Worm (Caenorhabditis elegans) whole organism, midembryonic: ENCODE results near the gene znf-706.

Experiments used
- T22C8.4 ChIP-seq: fragments of 200-800 bp; sonication (Bioruptor generic); IDR thresholded peaks from 2 replicates; pipeline ENCODE4 v1.3.6; 2022; ENCODE audit warnings: missing genetic modification characterization, missing compliant biosample characterization
- cog-1 ChIP-seq: sonication (generic microtip); optimal IDR thresholded peaks from 2 replicates; lab custom pipeline; 2016; ENCODE audit warnings: missing genetic modification characterization, missing compliant biosample characterization
- flt-1 ChIP-seq: fragments of 200-800 bp; sonication (Bioruptor generic); IDR thresholded peaks from 2 replicates; pipeline ENCODE4 v1.3.6; 2022; ENCODE audit warnings: missing genetic modification characterization, missing compliant biosample characterization
- klf-2 ChIP-seq: fragments of 200-800 bp; sonication (Bioruptor generic); conservative IDR thresholded peaks from 2 replicates; pipeline ENCODE4 v1.3.6; 2022; ENCODE audit warnings: missing genetic modification reagents, missing genetic modification characterization, missing compliant biosample characterization
- med-1 ChIP-seq: sonication (generic microtip); optimal IDR thresholded peaks from 2 replicates; lab custom pipeline; 2017; ENCODE audit warnings: missing genetic modification characterization, mild to moderate bottlenecking, missing compliant biosample characterization, antibody characterized with exemption, missing genetic modification reagents; ENCODE audit not compliant: insufficient read depth
- ref-1 ChIP-seq: fragments of 200-800 bp; sonication (Bioruptor generic); conservative IDR thresholded peaks from 2 replicates; pipeline ENCODE4 v1.3.6; 2022; ENCODE audit warnings: missing genetic modification reagents, missing genetic modification characterization, missing compliant biosample characterization
- tab-1 ChIP-seq: fragments of 200-800 bp; sonication (Bioruptor generic); IDR thresholded peaks from 2 replicates; pipeline ENCODE4 v1.3.6; 2022; ENCODE audit warnings: missing genetic modification characterization, missing compliant biosample characterization
- ztf-23 ChIP-seq: fragments of 200-800 bp; sonication (Bioruptor generic); IDR thresholded peaks from 2 replicates; pipeline ENCODE4 v1.3.6; 2022; ENCODE audit warnings: missing genetic modification reagents, missing genetic modification characterization, missing compliant biosample characterization
- ztf-29 ChIP-seq: fragments of 200-800 bp; sonication (Bioruptor generic); IDR thresholded peaks from 2 replicates; pipeline ENCODE4 v1.3.6; 2022; ENCODE audit warnings: missing genetic modification reagents, missing genetic modification characterization, missing compliant biosample characterization

- TF ChIP-seq ztf-23 (GFP tag; lab: Robert Waterston, UW) (no peak), med-1 (GFP tag; lab: Kevin White, UChicago) (no peak), klf-2 (no peak), flt-1 (GFP tag; lab: Robert Waterston, UW) (no peak), T22C8.4 (GFP tag; lab: Robert Waterston, UW) (no peak), ref-1 (GFP tag; lab: Robert Waterston, UW) (no peak), tab-1 (no peak), cog-1 (no peak), ztf-29 (GFP tag; lab: Robert Waterston, UW) (no peak)
These were observed 14.0 kb downstream of the znf-706 start, which contains the start of gene twk-8 for ce11 chrIV:9082055-9082454.
